Worm (Caenorhabditis elegans): ENCODE data around the gene luc-7L3.

luc-7L3 gene

ce11 chrII:97992-98763, at the start of gene luc-7L3, which contains the start of gene sftb-6:
TSS of gene luc-7L3 (minus strand) at chrII:98027.
TSS of gene sftb-6 (plus strand) at chrII:98404.
- no peak for TF ChIP-seq daf-19 (GFP tag; conservative IDR thresholded peaks at IDR 0.05)
- TF ChIP-seq nhr-77 (tag; optimal IDR thresholded peaks at IDR 0.05): no peak
- TF ChIP-seq dmd-6 (GFP tag; IDR thresholded peaks at IDR 0.05): no peak
- TF ChIP-seq R02D3.7 (tag; optimal IDR thresholded peaks at IDR 0.05): peak; percentile 83
- peak; percentile 21 for TF ChIP-seq hlh-30 (tag; optimal IDR thresholded peaks at IDR 0.05; ENCODE audit: insufficient read depth)
- TF ChIP-seq aly-2 (tag; optimal IDR thresholded peaks at IDR 0.05): no peak
- TF ChIP-seq set-16 (GFP tag; IDR thresholded peaks at IDR 0.05): no peak
- no peak for TF ChIP-seq unc-39 (tag; optimal IDR thresholded peaks at IDR 0.05)
- TF ChIP-seq lin-1 (GFP tag; IDR thresholded peaks at IDR 0.05): no peak
- TF ChIP-seq hif-1 (tag; optimal IDR thresholded peaks at IDR 0.05): peak in 1 of 2 experiments; percentile 7
- no peak for TF ChIP-seq unc-62 (GFP tag; optimal IDR thresholded peaks at IDR 0.05 in 1 of 2)
- TF ChIP-seq unc-62 (tag; optimal IDR thresholded peaks at IDR 0.05): no peak
- no peak for TF ChIP-seq ceh-20 (GFP tag; IDR thresholded peaks at IDR 0.05)
- peak; percentile 64 for TF ChIP-seq dpl-1 (GFP tag; optimal IDR thresholded peaks at IDR 0.05)
- no peak for TF ChIP-seq ztf-11 (tag; optimal IDR thresholded peaks at IDR 0.05)
- no peak for TF ChIP-seq nhr-42 (GFP tag; IDR thresholded peaks at IDR 0.05)
- no peak for TF ChIP-seq nhr-41 (GFP tag; IDR thresholded peaks at IDR 0.05)
- TF ChIP-seq nhr-76 (tag; optimal IDR thresholded peaks at IDR 0.05): no peak
- peak; percentile 25 for TF ChIP-seq fkh-10 (GFP tag; optimal IDR thresholded peaks at IDR 0.05)
- no peak for TF ChIP-seq Y5F2A.4 (GFP tag; optimal IDR thresholded peaks at IDR 0.05)
- TF ChIP-seq T26A8.4 (GFP tag; IDR thresholded peaks at IDR 0.05): no peak
- TF ChIP-seq tag-97 (GFP tag; IDR thresholded peaks at IDR 0.05): no peak
- no peak for TF ChIP-seq saeg-2 (GFP tag; IDR thresholded peaks at IDR 0.05)
- TF ChIP-seq lsy-2 (tag; optimal IDR thresholded peaks at IDR 0.05): peak in 1 of 2 experiments; percentile 72
- no peak for TF ChIP-seq jun-1 (tag; optimal IDR thresholded peaks at IDR 0.05)
- TF ChIP-seq php-3 (GFP tag; IDR thresholded peaks at IDR 0.05): no peak
- TF ChIP-seq snpc-4 (tag; optimal IDR thresholded peaks at IDR 0.05): no peak
- no peak for TF ChIP-seq nhr-11 (tag; optimal IDR thresholded peaks at IDR 0.05)
- TF ChIP-seq daf-16 (GFP tag; optimal IDR thresholded peaks at IDR 0.05): no peak
- TF ChIP-seq daf-16 (tag; optimal IDR thresholded peaks at IDR 0.05): peak; percentile 72
- TF ChIP-seq nhr-111 (GFP tag; optimal IDR thresholded peaks at IDR 0.05): no peak
- TF ChIP-seq rbr-2 (tag; optimal IDR thresholded peaks at IDR 0.05): peak; percentile 48
- TF ChIP-seq ceh-62 (tag; optimal IDR thresholded peaks at IDR 0.05): no peak
- TF ChIP-seq nhr-28 (tag; optimal IDR thresholded peaks at IDR 0.05): no peak
- TF ChIP-seq arid-1 (GFP tag; conservative IDR thresholded peaks at IDR 0.05): no peak
- peak; percentile 26 for TF ChIP-seq lin-38 (GFP tag; IDR thresholded peaks at IDR 0.05)
- no peak for TF ChIP-seq lin-39 (tag; optimal IDR thresholded peaks at IDR 0.05)
- peak; percentile 37 for TF ChIP-seq dve-1 (tag; optimal IDR thresholded peaks at IDR 0.05; ENCODE audit: insufficient read depth)
- no peak for TF ChIP-seq egl-27 (tag; optimal IDR thresholded peaks at IDR 0.05)
- TF ChIP-seq duxl-1 (tag; optimal IDR thresholded peaks at IDR 0.05; ENCODE audit: poor library complexity): no peak
- TF ChIP-seq lir-3 (tag; optimal IDR thresholded peaks at IDR 0.05): no peak
- peak; percentile 56 for TF ChIP-seq mep-1 (tag; optimal IDR thresholded peaks at IDR 0.05)
- no peak for TF ChIP-seq daf-8 (GFP tag; IDR thresholded peaks at IDR 0.05)
- no peak for TF ChIP-seq cey-2 (tag; optimal IDR thresholded peaks at IDR 0.05; ENCODE audit: borderline replicate concordance, insufficient read depth)
- no peak for TF ChIP-seq Y105C5A.15 (GFP tag; IDR thresholded peaks at IDR 0.05)
- TF ChIP-seq ceh-28 (tag; optimal IDR thresholded peaks at IDR 0.05): no peak
- no peak for TF ChIP-seq dmd-8 (GFP tag; IDR thresholded peaks at IDR 0.05)
- TF ChIP-seq lin-29 (GFP tag; IDR thresholded peaks at IDR 0.05): no peak
- TF ChIP-seq T20F7.1 (GFP tag; optimal IDR thresholded peaks at IDR 0.05): peak; percentile 100
- TF ChIP-seq gei-8 (GFP tag; optimal IDR thresholded peaks at IDR 0.05): no peak
- no peak for TF ChIP-seq mdl-1 (tag; optimal IDR thresholded peaks at IDR 0.05)

Data from whole organism, L4 larva.